Fruit fly (Drosophila melanogaster) Kc167 (cell line): ENCODE measurements around the gene Pdcd4.

Experiments
- Myc ChIP-seq: fragments of >200 bp; optimal IDR thresholded peaks from 2 replicates; lab custom pipeline; 2017; ENCODE audit warnings: missing external identifiers
- Sin3A ChIP-seq: fragments of >200 bp; optimal IDR thresholded peaks from 2 replicates; lab custom pipeline; 2018; ENCODE audit warnings: missing external identifiers
- insv ChIP-seq: fragments of >200 bp; optimal IDR thresholded peaks from 3 replicates; lab custom pipeline; 2018; ENCODE audit warnings: missing external identifiers
- ttk ChIP-seq: sonication (Bioruptor generic); optimal IDR thresholded peaks from 2 replicates; lab custom pipeline; 2017; ENCODE audit warnings: missing external identifiers

DNA sequence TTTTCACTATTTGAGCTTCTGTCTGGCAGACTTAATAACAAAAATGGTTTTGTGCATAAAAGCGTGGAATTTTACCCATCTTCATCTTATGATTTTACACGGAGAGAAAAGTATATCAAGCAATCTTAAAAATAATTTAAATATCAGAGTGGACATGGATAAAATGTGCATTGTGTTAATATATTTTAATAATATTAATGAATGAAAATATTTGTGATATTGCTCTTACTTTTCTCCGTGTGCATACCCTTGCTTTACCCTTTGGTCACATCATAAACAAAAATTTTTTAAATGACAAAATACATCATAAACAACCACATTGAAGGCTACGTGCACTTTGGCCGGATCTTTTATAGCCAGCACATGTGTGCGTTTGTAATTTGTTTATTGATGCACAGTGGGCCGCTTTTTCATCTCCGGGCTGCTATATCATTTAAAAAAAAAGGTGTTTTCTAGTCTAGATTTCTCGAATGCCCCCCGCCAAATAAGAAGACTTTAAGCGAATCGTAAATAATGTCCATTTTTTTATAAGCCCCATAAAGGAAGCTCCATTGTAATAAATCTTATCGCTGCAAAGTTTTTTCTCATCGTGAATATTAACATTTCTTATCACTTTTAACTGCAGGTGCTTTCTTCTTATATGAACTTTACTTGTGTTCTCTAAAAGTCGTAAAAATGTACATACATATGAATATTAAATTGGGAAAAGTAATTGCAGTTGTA is 9.4 kb upstream of the Pdcd4 start:
- no peak for TF ChIP-seq ttk (lab: Kevin White, UChicago)
- no peak for TF ChIP-seq Myc
- no peak for TF ChIP-seq Sin3A (lab: Kevin White, UChicago)
- no peak for TF ChIP-seq insv (lab: Kevin White, UChicago)
